Fruit fly (Drosophila melanogaster): ENCODE measurements around the gene Cat.

- TF ChIP-seq OdsH (GFP tag; optimal IDR thresholded peaks at IDR 0.05) (peak; percentile 78), Abd-B (GFP tag; optimal IDR thresholded peaks at IDR 0.05) (no peak), h (GFP tag; optimal IDR thresholded peaks at IDR 0.05) (peak; percentile 72), fru (GFP tag; optimal IDR thresholded peaks at IDR 0.05) (peak; percentile 70), Hnf4 (GFP tag; optimal IDR thresholded peaks at IDR 0.05) (peak; percentile 82), usp (GFP tag; optimal IDR thresholded peaks at IDR 0.05) (no peak), Hr78 (GFP tag; optimal IDR thresholded peaks at IDR 0.05) (no peak), psq (GFP tag; optimal IDR thresholded peaks at IDR 0.05) (peak; percentile 76)
These were observed 45.1 kb downstream of the Cat start, which contains the start of gene Dysb for dm6 chr3L:18867521-18867920.

All from whole organism, wandering third instar larva.